Worm (Caenorhabditis elegans) whole organism, L1 larva: ENCODE data around the gene F53B1.2.

Experiments
- aly-2 ChIP-seq: fragments of 150-350 bp; optimal IDR thresholded peaks from 2 replicates; lab custom pipeline; 2014; ENCODE audit warnings: missing biosample characterization, missing genetic modification characterization
- fos-1 ChIP-seq: fragments of 150-350 bp; optimal IDR thresholded peaks from 2 replicates; lab custom pipeline; 2014; ENCODE audit warnings: missing biosample characterization, missing genetic modification characterization
- hpl-2 ChIP-seq: fragments of 150-350 bp; optimal IDR thresholded peaks from 2 replicates; lab custom pipeline; 2014; ENCODE audit warnings: missing biosample characterization, missing genetic modification reagents, missing genetic modification characterization

ce11 chrX:2136937-2137336 is 28.2 kb downstream of the F53B1.2 start:
- TF ChIP-seq fos-1 (tag; lab: Kevin White, UChicago) (no peak), hpl-2 (GFP tag; lab: Kevin White, UChicago) (no peak), aly-2 (tag; lab: Kevin White, UChicago) (no peak)
